Worm (Caenorhabditis elegans) whole organism, late embryonic: ENCODE results near the gene num-1.

ENCODE experiments used
- ceh-22 ChIP-seq: sonication (generic microtip); optimal IDR thresholded peaks from 2 replicates; lab custom pipeline; 2017; ENCODE audit warnings: missing biosample characterization, missing genetic modification characterization
- che-1 ChIP-seq: sonication (generic microtip); optimal IDR thresholded peaks from 2 replicates; lab custom pipeline; 2016; ENCODE audit warnings: mild to moderate bottlenecking, missing genetic modification characterization, missing compliant biosample characterization
- elt-2 ChIP-seq: sonication (generic microtip); optimal IDR thresholded peaks from 2 replicates; lab custom pipeline; 2016; ENCODE audit warnings: missing genetic modification reagents, missing genetic modification characterization, missing compliant biosample characterization
- fax-1 ChIP-seq: sonication (generic microtip); optimal IDR thresholded peaks from 2 replicates; lab custom pipeline; 2016; ENCODE audit warnings: missing genotype, missing genetic modification characterization, missing compliant biosample characterization
- fkh-10 ChIP-seq: fragments of 150-350 bp; optimal IDR thresholded peaks from 2 replicates; lab custom pipeline; 2014; ENCODE audit warnings: missing biosample characterization, missing genetic modification reagents, missing genetic modification characterization
- sox-4 ChIP-seq: sonication (generic microtip); optimal IDR thresholded peaks from 2 replicates; lab custom pipeline; 2017; ENCODE audit warnings: mild to moderate bottlenecking, missing genetic modification characterization, inconsistent platforms, missing compliant biosample characterization
- tbx-7 ChIP-seq: sonication (generic microtip); optimal IDR thresholded peaks from 2 replicates; lab custom pipeline; 2016; ENCODE audit warnings: missing genotype, missing genetic modification characterization, missing compliant biosample characterization

- TF ChIP-seq tbx-7 (no peak), che-1 (tag; lab: Kevin White, UChicago) (no peak), fax-1 (tag; lab: Kevin White, UChicago) (no peak), ceh-22 (tag; lab: Kevin White, UChicago) (no peak), fkh-10 (no peak), elt-2 (tag; lab: Kevin White, UChicago) (no peak), sox-4 (tag; lab: Kevin White, UChicago) (no peak)
These were observed 39.0 kb upstream of the num-1 start for ce11 chrV:20790616-20791015.
